Fruit fly (Drosophila melanogaster) whole organism, embryonic: ENCODE data around the gene Ugt316A1.
A peak's percentile ranks its signal among the peaks of the same experiment; 100 is the strongest.

Experiments used
- CG10431 ChIP-seq: fragments of 200-800 bp; sonication (Bioruptor generic); optimal IDR thresholded peaks from 3 replicates; lab custom pipeline; 2018; ENCODE audit warnings: missing biosample characterization, mild to moderate bottlenecking, missing genetic modification characterization
- CG12391 ChIP-seq: fragments of 200-800 bp; sonication (Bioruptor generic); optimal IDR thresholded peaks from 3 replicates; lab custom pipeline; 2018; ENCODE audit warnings: missing biosample characterization, mild to moderate bottlenecking, missing genetic modification characterization, moderate library complexity
- CG15696 ChIP-seq: fragments of 200-800 bp; sonication (Bioruptor generic); optimal IDR thresholded peaks from 2 replicates; lab custom pipeline; 2019; ENCODE audit warnings: missing biosample characterization, mild to moderate bottlenecking, missing genetic modification characterization, moderate library complexity
- Dref ChIP-seq: fragments of 200-800 bp; sonication (Bioruptor generic); IDR thresholded peaks from 2 replicates; pipeline ENCODE4 v1.3.6; 2022; ENCODE audit warnings: missing biosample characterization, missing genetic modification characterization
- Hr39 ChIP-seq: fragments of >200 bp; optimal IDR thresholded peaks from 2 replicates; lab custom pipeline; 2017
- Ptx1 ChIP-seq: fragments of 200-800 bp; sonication (Bioruptor generic); IDR thresholded peaks from 2 replicates; pipeline ENCODE4 v1.3.6; 2022; ENCODE audit warnings: missing biosample characterization, missing genetic modification characterization
- danr ChIP-seq: fragments of 200-800 bp; sonication (Bioruptor generic); IDR thresholded peaks from 2 replicates; pipeline ENCODE4 v1.3.6; 2022; ENCODE audit warnings: missing biosample characterization, missing genetic modification characterization
- emc ChIP-seq: fragments of 200-800 bp; sonication (Bioruptor generic); optimal IDR thresholded peaks from 2 replicates; lab custom pipeline; 2016; ENCODE audit warnings: missing biosample characterization, missing genetic modification characterization
- h ChIP-seq: fragments of >200 bp; optimal IDR thresholded peaks from 2 replicates; lab custom pipeline; 2017
- nom ChIP-seq: fragments of 200-800 bp; sonication (Bioruptor generic); optimal IDR thresholded peaks from 2 replicates; lab custom pipeline; 2017; ENCODE audit warnings: missing biosample characterization, missing genetic modification characterization, mild to moderate bottlenecking, moderate library complexity, missing genetic modification reagents
- stwl ChIP-seq: fragments of 200-800 bp; sonication (Bioruptor generic); optimal IDR thresholded peaks from 3 replicates; lab custom pipeline; 2018; ENCODE audit warnings: missing biosample characterization, mild to moderate bottlenecking, missing genetic modification characterization, moderate library complexity
- trh ChIP-seq: fragments of 200-800 bp; sonication (Bioruptor generic); optimal IDR thresholded peaks from 2 replicates; lab custom pipeline; 2016; ENCODE audit warnings: missing biosample characterization, missing genetic modification characterization

DNA sequence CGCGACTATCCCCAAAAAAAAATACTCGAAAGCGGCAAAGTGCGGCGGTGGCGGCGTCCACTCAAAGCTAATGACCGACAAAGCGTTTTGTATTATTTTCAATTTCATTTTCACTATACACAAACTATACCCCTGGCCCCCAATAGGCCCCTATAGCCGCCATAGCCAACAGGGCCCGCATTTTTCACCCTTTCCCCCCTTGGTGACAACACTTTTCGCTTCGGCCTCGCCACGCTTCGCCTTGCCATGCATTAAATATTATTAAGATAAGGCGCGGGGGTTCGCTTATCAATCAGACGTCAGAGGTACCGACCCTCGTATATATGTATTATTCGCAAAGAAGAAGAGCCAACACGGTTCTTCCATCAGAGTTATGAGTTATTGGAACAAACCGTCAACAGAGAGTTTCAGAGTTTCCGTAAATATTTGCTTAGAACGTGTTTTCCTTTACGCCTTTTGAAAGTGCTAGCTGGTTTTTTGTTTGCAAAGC lies 22.4 kb downstream of the Ugt316A1 start:
- TF ChIP-seq danr (GFP tag; lab: Robert Waterston, UW) = no peak
- TF ChIP-seq emc (GFP tag; lab: Kevin White, UChicago) = no peak
- TF ChIP-seq CG10431 (GFP tag; lab: Kevin White, UChicago) = peak; percentile 60
- peak; percentile 7 for TF ChIP-seq nom (GFP tag; lab: Kevin White, UChicago)
- TF ChIP-seq Hr39 (lab: Kevin White, UChicago) = no peak
- no peak for TF ChIP-seq Dref (GFP tag; lab: Robert Waterston, UW)
- no peak for TF ChIP-seq CG15696 (tag; lab: Kevin White, UChicago)
- no peak for TF ChIP-seq trh (GFP tag; lab: Kevin White, UChicago)
- no peak for TF ChIP-seq stwl (tag; lab: Kevin White, UChicago)
- no peak for TF ChIP-seq CG12391 (tag; lab: Kevin White, UChicago)
- peak; percentile 57 for TF ChIP-seq Ptx1 (GFP tag; lab: Robert Waterston, UW)
- no peak for TF ChIP-seq h (lab: Kevin White, UChicago)
